Fruit fly (Drosophila melanogaster) S2 (cell line): ENCODE measurements around the gene CG12883.
A peak's percentile ranks its signal among the peaks of the same experiment; 100 is the strongest.

ENCODE experiments used
- CG8478 ChIP-seq: fragments of >200 bp; optimal IDR thresholded peaks from 2 replicates; lab custom pipeline; 2018
- CTCF ChIP-seq, 2 experiments: fragments of >200 bp; optimal IDR thresholded peaks; 2 replicates each; lab custom pipeline; 2018

Gene CG12883

dm6 chr3R:27679019-27679418 lies at the start of gene CG12883:
TSS of gene CG12883 (plus strand) at chr3R:27679291.
- no peak for TF ChIP-seq CG8478 (lab: Kevin White, UChicago)
- no peak for TF ChIP-seq CTCF (optimal IDR thresholded peaks at IDR 0.05; lab: Kevin White, UChicago)

DNA sequence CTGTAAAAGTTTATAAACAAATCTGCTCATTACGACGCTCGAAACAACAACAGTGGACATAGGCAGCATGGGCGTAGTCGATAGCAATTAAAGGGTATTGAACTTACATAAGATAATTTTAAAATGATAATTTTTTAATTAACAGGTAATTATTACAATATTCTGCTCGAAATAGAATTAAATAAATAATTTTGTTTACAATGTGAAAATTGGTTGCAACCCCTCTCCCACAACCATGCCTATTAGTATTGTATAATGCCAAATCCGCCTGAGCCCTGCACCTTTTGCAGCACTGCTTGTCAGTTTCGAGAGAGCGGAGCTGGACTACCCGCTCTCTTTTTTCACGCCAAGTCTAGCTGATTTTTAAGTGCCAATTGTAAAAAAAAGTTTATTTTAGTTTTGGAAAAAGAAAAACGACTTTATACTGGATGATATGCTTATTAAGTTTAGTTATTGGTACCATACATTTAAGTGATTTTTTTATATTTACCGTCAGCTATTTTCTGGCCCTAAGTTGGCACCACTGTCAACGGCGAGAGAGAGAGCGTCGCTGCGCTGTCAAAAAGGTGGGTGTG lies 43.0 kb upstream of the CG12883 start, which contains the start of the genes CG5611 and Mtl:
CG5611 (minus strand) TSS at position 51 of the 575 bp plus-strand sequence.
Mtl (plus strand) TSS at position 403 of the 575 bp plus-strand sequence.
- no peak for TF ChIP-seq CG8478 (lab: Kevin White, UChicago)
- TF ChIP-seq CTCF (optimal IDR thresholded peaks at IDR 0.05; lab: Kevin White, UChicago): no peak

DNA sequence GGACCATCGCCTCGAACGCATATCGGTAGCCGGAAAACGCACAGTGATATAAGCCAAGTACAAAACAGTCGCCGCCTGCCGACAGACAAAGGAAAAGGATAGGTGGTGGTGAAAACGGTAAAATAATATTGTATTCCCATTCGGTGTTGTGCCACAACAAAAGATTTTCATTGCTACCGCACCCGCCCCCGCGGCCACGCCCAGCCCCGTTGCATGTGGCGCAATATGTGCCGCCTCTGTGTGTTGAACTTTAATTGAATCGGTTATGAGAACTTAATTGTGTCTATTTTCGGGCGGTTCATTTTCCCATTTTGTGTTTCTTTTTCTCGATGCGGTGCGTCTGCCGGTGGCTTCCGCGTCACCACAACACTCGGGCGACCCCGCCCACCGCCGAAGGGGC lies 42.4 kb upstream of the CG12883 start:
- TF ChIP-seq CG8478 (lab: Kevin White, UChicago) (no peak), CTCF (optimal IDR thresholded peaks at IDR 0.05; lab: Kevin White, UChicago) (no peak)

DNA sequence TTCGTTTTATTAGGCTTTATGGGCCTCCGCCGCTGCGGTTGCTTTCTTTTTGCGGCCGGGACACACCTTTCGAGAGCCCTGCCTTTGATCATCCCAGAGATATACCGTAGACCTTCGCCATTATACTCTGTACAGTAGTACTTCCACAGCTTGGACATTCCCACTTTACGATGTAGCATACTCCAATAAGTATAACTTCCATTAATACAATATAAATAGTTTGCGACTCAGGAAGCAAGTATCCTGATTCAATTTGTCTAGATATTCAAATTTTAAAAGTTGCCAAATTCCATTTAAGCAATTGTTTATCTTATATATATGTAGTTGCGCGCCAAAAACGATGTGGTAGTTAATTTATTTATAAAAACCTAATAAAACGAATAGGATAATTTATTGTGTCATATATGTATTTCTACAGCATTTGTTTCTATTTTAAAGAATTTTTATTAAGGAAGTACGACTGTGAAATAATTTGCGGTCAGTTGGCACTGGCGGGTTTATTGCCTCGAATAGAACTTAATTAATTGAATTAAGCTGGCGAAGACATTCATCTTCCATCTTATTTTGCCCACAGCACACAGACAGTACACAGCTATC lies 41.7 kb upstream of the CG12883 start:
- TF ChIP-seq CG8478 (lab: Kevin White, UChicago): no peak
- TF ChIP-seq CTCF (optimal IDR thresholded peaks at IDR 0.05; lab: Kevin White, UChicago): no peak

DNA sequence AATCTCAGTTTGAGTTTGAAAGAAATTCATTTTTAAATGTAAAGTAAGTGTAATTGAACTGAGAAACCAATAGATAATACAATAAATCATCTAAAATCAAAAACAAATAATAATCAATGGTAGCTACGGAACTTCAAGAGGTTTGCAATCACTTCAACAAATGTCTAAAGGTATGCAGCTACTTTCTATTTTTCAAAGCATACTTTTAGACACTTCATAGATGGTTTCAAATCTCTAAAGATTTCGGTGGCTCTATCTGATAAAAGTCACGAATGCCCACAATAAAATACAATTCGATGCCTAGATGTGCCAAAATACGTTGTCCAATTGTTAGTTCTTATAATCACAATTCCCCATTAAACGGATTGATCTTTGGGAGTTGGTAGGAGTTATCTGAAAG lies 36.0 kb upstream of the CG12883 start:
- TF ChIP-seq CTCF (optimal IDR thresholded peaks at IDR 0.05; lab: Kevin White, UChicago) (no peak), CG8478 (lab: Kevin White, UChicago) (no peak)

DNA sequence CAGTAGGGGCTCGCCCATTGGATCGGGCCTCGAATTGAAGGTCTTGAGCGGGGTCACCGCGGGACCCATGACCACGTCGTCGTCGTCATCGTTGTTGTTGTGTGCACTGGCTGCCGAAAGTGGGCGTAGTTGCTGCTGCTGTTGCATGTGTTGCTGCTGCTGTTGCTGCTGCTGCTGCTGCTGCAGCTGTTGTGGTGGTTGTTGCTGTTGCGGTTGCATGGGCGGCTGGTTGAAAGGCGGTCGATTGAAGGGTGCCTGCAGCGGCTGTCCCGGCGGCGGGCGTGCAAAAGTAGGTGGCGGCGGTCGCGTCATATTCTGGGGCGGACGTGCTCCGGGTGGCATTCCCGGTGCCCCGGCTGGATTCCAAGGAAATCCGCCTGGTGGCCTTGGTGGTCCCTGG lies 31.3 kb upstream of the CG12883 start:
- TF ChIP-seq CG8478 (lab: Kevin White, UChicago): no peak
- TF ChIP-seq CTCF (optimal IDR thresholded peaks at IDR 0.05; lab: Kevin White, UChicago): no peak

DNA sequence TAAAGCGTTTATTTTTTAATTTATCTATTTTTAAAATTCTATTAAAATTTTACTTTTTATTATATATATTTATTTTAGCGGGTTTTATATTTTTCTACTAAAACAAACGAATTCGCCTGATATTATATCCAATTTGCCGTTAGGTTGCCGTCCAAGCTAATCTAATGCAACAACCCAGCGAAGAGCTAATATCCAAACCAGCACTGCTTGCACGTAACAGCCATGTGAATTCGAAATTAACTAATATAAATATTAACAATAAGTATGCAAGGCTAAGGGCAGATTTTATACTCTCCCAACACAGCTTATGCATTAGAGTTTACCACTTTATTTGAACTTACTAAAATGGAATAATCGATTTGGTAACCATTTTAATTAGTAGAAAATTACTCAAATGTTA lies 27.4 kb upstream of the CG12883 start:
- TF ChIP-seq CG8478 (lab: Kevin White, UChicago) (no peak), CTCF (optimal IDR thresholded peaks at IDR 0.05; lab: Kevin White, UChicago) (peak in 1 of 2 experiments; percentile 44)

- TF ChIP-seq CTCF (optimal IDR thresholded peaks at IDR 0.05; lab: Kevin White, UChicago) (no peak), CG8478 (lab: Kevin White, UChicago) (no peak)
These were observed 26.8 kb upstream of the CG12883 start, which contains the start of gene RpS10a for dm6 chr3R:27652156-27652810. TSS of gene RpS10a (plus strand) at chr3R:27652760.

DNA sequence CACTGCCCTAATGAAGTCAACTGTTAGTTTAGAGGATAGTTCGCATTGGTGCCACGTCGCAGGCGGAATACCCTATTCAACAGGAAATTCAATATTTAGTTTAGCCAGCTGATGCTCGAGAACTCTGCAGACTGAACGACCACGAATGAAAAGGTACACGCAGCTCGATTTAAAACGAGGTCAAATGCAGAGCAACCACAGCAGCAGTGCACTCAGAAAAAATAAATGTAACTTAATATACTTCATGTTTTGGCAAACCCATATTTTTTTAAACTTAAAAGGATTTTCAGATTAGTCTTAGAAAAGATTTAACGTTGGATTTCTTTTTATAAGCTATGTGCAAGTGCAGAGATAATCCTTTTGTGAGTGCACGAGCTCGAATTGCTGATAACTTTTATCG lies 24.0 kb upstream of the CG12883 start:
- TF ChIP-seq CG8478 (lab: Kevin White, UChicago) (no peak), CTCF (optimal IDR thresholded peaks at IDR 0.05; lab: Kevin White, UChicago) (no peak)

dm6 chr3R:27656686-27657535 lies 22.2 kb upstream of the CG12883 start, which contains the start of gene tau:
TSS of gene tau (minus strand) at chr3R:27656996.
- no peak for TF ChIP-seq CG8478 (lab: Kevin White, UChicago)
- no peak for TF ChIP-seq CTCF (optimal IDR thresholded peaks at IDR 0.05; lab: Kevin White, UChicago)

dm6 chr3R:27660127-27660579 lies 18.9 kb upstream of the CG12883 start, which contains the start of gene Mlc1:
TSS of gene Mlc1 (minus strand) at chr3R:27660177.
- TF ChIP-seq CTCF (optimal IDR thresholded peaks at IDR 0.05; lab: Kevin White, UChicago): no peak
- TF ChIP-seq CG8478 (lab: Kevin White, UChicago): no peak

- TF ChIP-seq CG8478 (lab: Kevin White, UChicago) (no peak), CTCF (optimal IDR thresholded peaks at IDR 0.05; lab: Kevin White, UChicago) (no peak)
These were observed 17.7 kb upstream of the CG12883 start for dm6 chr3R:27661389-27661788.

DNA sequence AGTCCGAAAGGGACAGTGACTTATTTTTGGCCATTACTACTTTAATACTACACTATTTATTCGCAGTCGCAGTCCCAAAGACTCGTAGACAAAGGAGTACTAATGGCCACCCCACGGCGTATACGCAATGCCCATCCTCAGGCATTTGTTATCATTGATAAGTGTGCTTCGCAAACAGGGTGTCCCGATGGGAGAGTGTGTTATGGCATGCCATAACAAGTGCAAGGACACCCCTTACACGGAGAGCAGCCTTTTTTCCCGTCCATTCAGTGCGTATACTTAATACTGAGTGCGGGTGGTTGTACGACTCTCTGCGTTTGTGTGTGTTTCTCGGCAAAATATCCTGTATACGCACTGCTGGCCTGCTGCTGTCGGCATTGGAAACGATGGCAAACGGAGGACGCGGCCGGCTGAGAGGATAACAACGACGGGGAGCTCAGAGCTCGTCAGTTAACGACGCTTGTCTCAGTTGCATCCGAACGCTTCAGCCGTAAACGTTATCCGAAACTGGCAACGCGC lies 17.1 kb upstream of the CG12883 start, which contains the start of gene unc80:
unc80 (plus strand) TSS at position 469 of the 519 bp plus-strand sequence.
- TF ChIP-seq CG8478 (lab: Kevin White, UChicago): no peak
- no peak for TF ChIP-seq CTCF (optimal IDR thresholded peaks at IDR 0.05; lab: Kevin White, UChicago)

dm6 chr3R:27662857-27663256 lies 16.2 kb upstream of the CG12883 start:
- TF ChIP-seq CG8478 (lab: Kevin White, UChicago) (no peak), CTCF (optimal IDR thresholded peaks at IDR 0.05; lab: Kevin White, UChicago) (no peak)
